Fruit fly (Drosophila melanogaster): ENCODE data around the gene Kdm2.

dm6 chr3R:9030006-9030749, 22.1 kb upstream of the Kdm2 start:
- no peak for TF ChIP-seq CTCF (optimal IDR thresholded peaks at IDR 0.05)
- no peak for TF ChIP-seq CG8478 (optimal IDR thresholded peaks at IDR 0.05)

Measured in S2 (cell line).